Worm (Caenorhabditis elegans) whole organism, L2 larva: ENCODE measurements around the gene sph-1.

Source experiments
- C34F6.9 ChIP-seq: fragments of 150-350 bp; optimal IDR thresholded peaks from 2 replicates; lab custom pipeline; 2014; ENCODE audit warnings: missing biosample characterization, missing genetic modification characterization
- egl-27 ChIP-seq: sonication (generic microtip); optimal IDR thresholded peaks from 3 replicates; lab custom pipeline; 2017; ENCODE audit warnings: missing biosample characterization, missing genetic modification reagents, missing genetic modification characterization
- elt-3 ChIP-seq: sonication (generic microtip); optimal IDR thresholded peaks from 2 replicates; lab custom pipeline; 2017; ENCODE audit warnings: missing biosample characterization, missing genetic modification characterization
- nhr-237 ChIP-seq: fragments of 150-350 bp; optimal IDR thresholded peaks from 2 replicates; lab custom pipeline; 2014; ENCODE audit warnings: missing biosample characterization, missing genetic modification characterization
- nhr-77 ChIP-seq: fragments of 150-350 bp; optimal IDR thresholded peaks from 2 replicates; lab custom pipeline; 2014; ENCODE audit warnings: missing biosample characterization, missing genetic modification characterization
- unc-39 ChIP-seq: fragments of 150-350 bp; optimal IDR thresholded peaks from 2 replicates; lab custom pipeline; 2014; ENCODE audit warnings: missing biosample characterization, missing genetic modification characterization
- zag-1 ChIP-seq: fragments of 150-350 bp; optimal IDR thresholded peaks from 2 replicates; lab custom pipeline; 2014; ENCODE audit warnings: missing biosample characterization, missing genetic modification characterization
- ztf-11 ChIP-seq: sonication (generic microtip); optimal IDR thresholded peaks from 2 replicates; lab custom pipeline; 2017; ENCODE audit warnings: missing biosample characterization, missing genetic modification characterization

DNA sequence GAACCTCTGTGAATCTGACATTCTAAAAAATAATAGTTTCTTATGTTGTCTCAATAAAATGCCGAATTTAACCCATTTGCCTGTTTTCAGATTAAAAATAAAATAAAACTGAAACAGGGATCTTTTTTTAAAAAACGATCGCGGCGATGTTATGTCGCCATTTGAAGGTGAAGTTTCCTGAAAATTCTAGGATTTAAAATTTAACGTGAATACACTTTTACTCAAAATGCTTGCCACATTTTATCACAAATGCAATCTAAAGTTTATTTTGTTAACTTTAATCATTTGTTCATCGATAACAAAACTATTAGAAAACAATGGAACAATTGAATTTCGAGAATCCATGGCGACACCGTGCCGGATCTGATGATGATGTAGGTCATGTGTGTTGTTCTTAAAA, 33.8 kb downstream of the sph-1 start, which contains the start of gene Y42H9AR.2:
- TF ChIP-seq nhr-77 (tag; lab: Kevin White, UChicago), result no peak
- TF ChIP-seq ztf-11 (tag; lab: Kevin White, UChicago), result no peak
- no peak for TF ChIP-seq nhr-237 (tag; lab: Kevin White, UChicago)
- no peak for TF ChIP-seq zag-1
- TF ChIP-seq elt-3 (tag; lab: Kevin White, UChicago), result no peak
- TF ChIP-seq unc-39 (tag; lab: Kevin White, UChicago), result no peak
- TF ChIP-seq C34F6.9 (tag; lab: Kevin White, UChicago), result no peak
- no peak for TF ChIP-seq egl-27 (tag; lab: Kevin White, UChicago)
